Worm (Caenorhabditis elegans) whole organism, L1 larva: ENCODE data around the gene sek-6.

Experiments
- C04F5.9 ChIP-seq: sonication (generic microtip); optimal IDR thresholded peaks from 2 replicates; lab custom pipeline; 2016; ENCODE audit warnings: missing genetic modification characterization, missing compliant biosample characterization
- C34B4.2 ChIP-seq: sonication (generic microtip); optimal IDR thresholded peaks from 2 replicates; lab custom pipeline; 2017; ENCODE audit warnings: mild to moderate bottlenecking, missing genetic modification characterization, missing compliant biosample characterization
- alr-1 ChIP-seq: fragments of 200-800 bp; sonication (Bioruptor generic); optimal IDR thresholded peaks from 2 replicates; lab custom pipeline; 2018; ENCODE audit warnings: borderline replicate concordance, mild to moderate bottlenecking, missing genetic modification characterization, missing compliant biosample characterization
- aly-2 ChIP-seq: fragments of 150-350 bp; optimal IDR thresholded peaks from 2 replicates; lab custom pipeline; 2014; ENCODE audit warnings: missing biosample characterization, missing genetic modification characterization
- ama-1 ChIP-seq: fragments of 150-350 bp; optimal IDR thresholded peaks from 2 replicates; lab custom pipeline; 2014
- ceh-8 ChIP-seq: fragments of 200-800 bp; sonication (Bioruptor generic); optimal IDR thresholded peaks from 2 replicates; lab custom pipeline; 2018; ENCODE audit warnings: mild to moderate bottlenecking, missing genetic modification characterization, moderate library complexity, missing compliant biosample characterization
- ceh-90 ChIP-seq: sonication (generic microtip); optimal IDR thresholded peaks from 2 replicates; lab custom pipeline; 2016; ENCODE audit warnings: missing genetic modification characterization, missing compliant biosample characterization
- egl-13 ChIP-seq: sonication (generic microtip); optimal IDR thresholded peaks from 2 replicates; lab custom pipeline; 2016; ENCODE audit warnings: missing genotype, missing genetic modification reagents, missing genetic modification characterization, missing compliant biosample characterization
- egl-27 ChIP-seq, 2 experiments: fragments of 150-350 bp in 1 of 2; sonication (generic microtip); optimal IDR thresholded peaks; 3 replicates each; lab custom pipeline; 2017 to 2018; ENCODE audit warnings: missing biosample characterization in 2 of 2, missing genetic modification characterization in 2 of 2, missing genetic modification reagents in 2 of 2
- elt-2 ChIP-seq: sonication (generic microtip); optimal IDR thresholded peaks from 2 replicates; lab custom pipeline; 2016; ENCODE audit warnings: missing genetic modification characterization, mild to moderate bottlenecking, inconsistent platforms, missing compliant biosample characterization, missing genetic modification reagents
- elt-3 ChIP-seq, 6 experiments: fragments of 150-350 bp in 1 of 6; sonication (generic microtip); optimal IDR thresholded peaks; 2 replicates each; lab custom pipeline; 2017 to 2018; ENCODE audit warnings: missing biosample characterization in 6 of 6, missing genetic modification characterization in 6 of 6, inconsistent platforms in 1 of 6
- ets-5 ChIP-seq: fragments of 200-800 bp; sonication (Bioruptor generic); IDR thresholded peaks from 2 replicates; pipeline ENCODE4 v1.3.6; 2022; ENCODE audit warnings: missing genetic modification characterization, missing compliant biosample characterization
- fkh-10 ChIP-seq: sonication (generic microtip); optimal IDR thresholded peaks from 2 replicates; lab custom pipeline; 2017; ENCODE audit warnings: missing biosample characterization, missing genetic modification reagents, missing genetic modification characterization
- fos-1 ChIP-seq: fragments of 150-350 bp; optimal IDR thresholded peaks from 2 replicates; lab custom pipeline; 2014; ENCODE audit warnings: missing biosample characterization, missing genetic modification characterization
- grh-1 ChIP-seq: fragments of 200-800 bp; sonication (Bioruptor generic); IDR thresholded peaks from 2 replicates; pipeline ENCODE4 v1.3.6; 2022; ENCODE audit warnings: missing genetic modification reagents, missing genetic modification characterization, missing compliant biosample characterization
- hlh-17 ChIP-seq: fragments of 200-800 bp; sonication (Bioruptor generic); optimal IDR thresholded peaks from 2 replicates; lab custom pipeline; 2018; ENCODE audit warnings: missing genetic modification characterization, mild to moderate bottlenecking, missing compliant biosample characterization, moderate library complexity, borderline replicate concordance
- isw-1 ChIP-seq: fragments of 200-800 bp; sonication (Bioruptor generic); IDR thresholded peaks from 2 replicates; pipeline ENCODE4 v1.3.6; 2022; ENCODE audit warnings: missing genetic modification characterization, missing compliant biosample characterization
- jun-1 ChIP-seq: fragments of 150-350 bp; optimal IDR thresholded peaks from 2 replicates; lab custom pipeline; 2014; ENCODE audit warnings: missing biosample characterization, missing genetic modification reagents, missing genetic modification characterization
- lin-14 ChIP-seq: fragments of 200-800 bp; sonication (Bioruptor generic); optimal IDR thresholded peaks from 2 replicates; lab custom pipeline; 2018; ENCODE audit warnings: mild to moderate bottlenecking, missing genetic modification characterization, moderate library complexity, missing compliant biosample characterization
- lir-3 ChIP-seq: sonication (generic microtip); optimal IDR thresholded peaks from 2 replicates; lab custom pipeline; 2016; ENCODE audit warnings: mild to moderate bottlenecking, missing genetic modification characterization, moderate library complexity, missing compliant biosample characterization; ENCODE audit not compliant: poor library complexity
- mab-9 ChIP-seq: fragments of 200-800 bp; sonication (Bioruptor generic); IDR thresholded peaks from 2 replicates; pipeline ENCODE4 v1.3.6; 2022; ENCODE audit warnings: missing genetic modification reagents, missing genetic modification characterization, missing compliant biosample characterization
- mdl-1 ChIP-seq, 2 experiments: fragments of 150-350 bp; optimal IDR thresholded peaks; 2 replicates each; lab custom pipeline; 2014 to 2017; ENCODE audit warnings: missing biosample characterization in 2 of 2, missing genetic modification characterization in 2 of 2, inconsistent platforms in 1 of 2
- mep-1 ChIP-seq: fragments of 150-350 bp; optimal IDR thresholded peaks from 2 replicates; lab custom pipeline; 2014; ENCODE audit warnings: missing biosample characterization, missing genetic modification characterization
- nhr-19 ChIP-seq: fragments of 200-800 bp; sonication (Bioruptor generic); conservative IDR thresholded peaks from 2 replicates; pipeline ENCODE4 v1.3.6; 2022; ENCODE audit warnings: missing genetic modification characterization, missing compliant biosample characterization
- nhr-20 ChIP-seq: sonication (generic microtip); optimal IDR thresholded peaks from 2 replicates; lab custom pipeline; 2016; ENCODE audit warnings: mild to moderate bottlenecking, missing genetic modification characterization, missing compliant biosample characterization
- nhr-237 ChIP-seq: fragments of 150-350 bp; optimal IDR thresholded peaks from 2 replicates; lab custom pipeline; 2014; ENCODE audit warnings: missing biosample characterization, missing genetic modification characterization
- nhr-28 ChIP-seq: fragments of 150-350 bp; optimal IDR thresholded peaks from 2 replicates; lab custom pipeline; 2014; ENCODE audit warnings: missing biosample characterization, missing genetic modification characterization
- nhr-47 ChIP-seq: sonication (generic microtip); optimal IDR thresholded peaks from 2 replicates; lab custom pipeline; 2016; ENCODE audit warnings: mild to moderate bottlenecking, missing genetic modification characterization, moderate library complexity, missing compliant biosample characterization
- nhr-71 ChIP-seq: sonication (generic microtip); optimal IDR thresholded peaks from 2 replicates; lab custom pipeline; 2016; ENCODE audit warnings: mild to moderate bottlenecking, missing genetic modification characterization, moderate library complexity, missing compliant biosample characterization
- nhr-84 ChIP-seq: sonication (generic microtip); optimal IDR thresholded peaks from 2 replicates; lab custom pipeline; 2017; ENCODE audit warnings: missing biosample characterization, missing genetic modification characterization
- nhr-85 ChIP-seq: sonication (generic microtip); peaks from one replicate; lab custom pipeline; 2016; ENCODE audit warnings: missing genetic modification characterization, inconsistent platforms, missing compliant biosample characterization
- nhr-90 ChIP-seq: sonication (generic microtip); optimal IDR thresholded peaks from 2 replicates; lab custom pipeline; 2016; ENCODE audit warnings: mild to moderate bottlenecking, missing genetic modification characterization, missing compliant biosample characterization; ENCODE audit not compliant: poor library complexity
- pax-3 ChIP-seq: fragments of 200-800 bp; sonication (Bioruptor generic); optimal IDR thresholded peaks from 2 replicates; lab custom pipeline; 2018; ENCODE audit warnings: mild to moderate bottlenecking, missing genetic modification characterization, moderate library complexity, missing compliant biosample characterization
- pqm-1 ChIP-seq: sonication (generic microtip); optimal IDR thresholded peaks from 3 replicates; lab custom pipeline; 2017; ENCODE audit warnings: missing biosample characterization, missing genetic modification characterization
- rnt-1 ChIP-seq: sonication (generic microtip); optimal IDR thresholded peaks from 2 replicates; lab custom pipeline; 2016; ENCODE audit warnings: mild to moderate bottlenecking, missing genetic modification characterization, moderate library complexity, missing compliant biosample characterization
- snpc-4 ChIP-seq: fragments of 150-350 bp; optimal IDR thresholded peaks from 2 replicates; lab custom pipeline; 2014; ENCODE audit warnings: missing biosample characterization, missing genetic modification characterization
- snu-23 ChIP-seq: sonication (generic microtip); optimal IDR thresholded peaks from 2 replicates; lab custom pipeline; 2016; ENCODE audit warnings: missing genetic modification characterization, missing compliant biosample characterization
- sox-4 ChIP-seq: sonication (generic microtip); optimal IDR thresholded peaks from 2 replicates; lab custom pipeline; 2016; ENCODE audit warnings: missing genetic modification characterization, missing compliant biosample characterization
- sptf-1 ChIP-seq: fragments of 150-350 bp; optimal IDR thresholded peaks from 2 replicates; lab custom pipeline; 2014; ENCODE audit warnings: missing biosample characterization, missing genetic modification characterization
- sup-37 ChIP-seq: fragments of 200-800 bp; sonication (Bioruptor generic); optimal IDR thresholded peaks from 2 replicates; lab custom pipeline; 2018; ENCODE audit warnings: mild to moderate bottlenecking, missing genetic modification characterization, missing compliant biosample characterization
- tbx-2 ChIP-seq: sonication (generic microtip); optimal IDR thresholded peaks from 2 replicates; lab custom pipeline; 2016; ENCODE audit warnings: missing genetic modification characterization, missing compliant biosample characterization
- tlp-1 ChIP-seq: fragments of 150-350 bp; optimal IDR thresholded peaks from 2 replicates; lab custom pipeline; 2014; ENCODE audit warnings: missing biosample characterization, missing genetic modification characterization
- unc-130 ChIP-seq: fragments of 150-350 bp; optimal IDR thresholded peaks from 2 replicates; lab custom pipeline; 2017; ENCODE audit warnings: missing biosample characterization, missing genetic modification characterization, inconsistent platforms
- unc-62 ChIP-seq: fragments of 150-350 bp; optimal IDR thresholded peaks from 2 replicates; lab custom pipeline; 2014; ENCODE audit warnings: missing biosample characterization, missing genetic modification reagents, missing genetic modification characterization
- unc-86 ChIP-seq: sonication (generic microtip); optimal IDR thresholded peaks from 2 replicates; lab custom pipeline; 2016; ENCODE audit warnings: missing genetic modification characterization, missing compliant biosample characterization
- unc-98 ChIP-seq: fragments of 200-800 bp; sonication (Bioruptor generic); IDR thresholded peaks from 2 replicates; pipeline ENCODE4 v1.3.6; 2022; ENCODE audit warnings: missing genetic modification characterization, missing compliant biosample characterization
- vab-15 ChIP-seq: sonication (generic microtip); optimal IDR thresholded peaks from 2 replicates; lab custom pipeline; 2017; ENCODE audit warnings: missing genotype, mild to moderate bottlenecking, missing genetic modification characterization, missing compliant biosample characterization
- xbp-1 ChIP-seq: sonication (generic microtip); optimal IDR thresholded peaks from 2 replicates; lab custom pipeline; 2016; ENCODE audit warnings: missing genetic modification characterization, missing compliant biosample characterization
- zip-4 ChIP-seq: fragments of 200-800 bp; sonication (Bioruptor generic); optimal IDR thresholded peaks from 2 replicates; lab custom pipeline; 2018; ENCODE audit warnings: mild to moderate bottlenecking, missing genetic modification characterization, moderate library complexity, missing compliant biosample characterization
- ztf-11 ChIP-seq, 2 experiments: sonication (generic microtip); optimal IDR thresholded peaks; 2 replicates each; lab custom pipeline; 2016 to 2017; ENCODE audit warnings: missing genetic modification characterization in 2 of 2, missing biosample characterization in 1 of 2, missing compliant biosample characterization in 1 of 2
- ztf-4 ChIP-seq: fragments of 150-350 bp; optimal IDR thresholded peaks from 2 replicates; lab custom pipeline; 2014; ENCODE audit warnings: missing biosample characterization, missing genetic modification characterization

Gene sek-6

DNA sequence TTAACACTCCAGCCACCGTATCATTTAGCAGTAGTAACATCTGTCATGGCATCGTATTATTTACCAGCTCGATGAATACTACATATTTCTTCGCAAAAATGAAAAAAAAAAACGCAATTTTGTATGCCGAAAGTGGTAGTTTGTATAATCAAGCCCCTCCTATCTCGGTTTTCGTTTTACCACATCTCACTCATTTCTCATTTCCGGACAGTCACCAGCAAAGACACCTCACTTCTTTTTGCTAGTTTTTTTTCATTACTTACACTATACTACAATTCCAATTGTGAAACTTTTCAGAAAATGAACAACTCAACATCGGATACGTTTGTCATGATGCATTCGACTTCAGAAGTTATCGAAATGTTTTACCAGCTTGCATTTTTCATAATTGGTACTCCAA, 18.2 kb downstream of the sek-6 start, which contains the start of gene gnrr-3:
Gene gnrr-3, plus strand, starts transcription at position 301 of the 400 bp plus-strand sequence.
- TF ChIP-seq nhr-47 (tag; lab: Kevin White, UChicago) (no peak), elt-2 (tag; lab: Kevin White, UChicago) (no peak), nhr-237 (tag; lab: Kevin White, UChicago) (no peak), fkh-10 (GFP tag; lab: Kevin White, UChicago) (no peak), ztf-4 (tag; lab: Kevin White, UChicago) (no peak), aly-2 (tag; lab: Kevin White, UChicago) (no peak), fos-1 (tag; lab: Kevin White, UChicago) (no peak), isw-1 (GFP tag; lab: Robert Waterston, UW) (no peak), snpc-4 (tag; lab: Kevin White, UChicago) (no peak), alr-1 (tag; lab: Kevin White, UChicago) (no peak), egl-27 (tag; optimal IDR thresholded peaks at IDR 0.05; lab: Kevin White, UChicago) (no peak), nhr-19 (GFP tag; lab: Robert Waterston, UW) (no peak)

- TF ChIP-seq nhr-20 (tag; lab: Kevin White, UChicago), result peak; percentile 88
- TF ChIP-seq sox-4 (tag; lab: Kevin White, UChicago), result no peak
- TF ChIP-seq nhr-28 (tag; lab: Kevin White, UChicago), result no peak
- TF ChIP-seq nhr-71, result peak; percentile 77
- peak; percentile 32 for TF ChIP-seq lir-3 (tag; lab: Kevin White, UChicago)
- TF ChIP-seq ztf-4 (tag; lab: Kevin White, UChicago), result peak; percentile 12
- TF ChIP-seq unc-98 (GFP tag; lab: Robert Waterston, UW), result no peak
- TF ChIP-seq egl-13 (tag; lab: Kevin White, UChicago), result no peak
- TF ChIP-seq ceh-90 (tag; lab: Kevin White, UChicago), result no peak
- no peak for TF ChIP-seq vab-15 (tag; lab: Kevin White, UChicago)
- no peak for TF ChIP-seq tlp-1 (tag; lab: Kevin White, UChicago)
- TF ChIP-seq nhr-90, result peak; percentile 78
- TF ChIP-seq unc-62 (GFP tag; lab: Kevin White, UChicago), result no peak
- TF ChIP-seq ama-1 (lab: Kevin White, UChicago), result no peak
- TF ChIP-seq nhr-85 (tag; lab: Kevin White, UChicago), result peak; percentile 91
- peak; percentile 17 for TF ChIP-seq mep-1
- no peak for TF ChIP-seq jun-1 (tag; lab: Kevin White, UChicago)
- TF ChIP-seq unc-130 (tag; lab: Kevin White, UChicago), result no peak
- TF ChIP-seq lin-14 (GFP tag; lab: Kevin White, UChicago), result peak; percentile 50
- peak; percentile 54 for TF ChIP-seq snu-23 (GFP tag; lab: Kevin White, UChicago)
- no peak for TF ChIP-seq sup-37
- no peak for TF ChIP-seq ceh-8 (GFP tag; lab: Kevin White, UChicago)
- TF ChIP-seq nhr-84, result no peak
- no peak for TF ChIP-seq mab-9
- TF ChIP-seq ztf-11 (tag; optimal IDR thresholded peaks at IDR 0.05; lab: Kevin White, UChicago), result no peak
- peak; percentile 58 for TF ChIP-seq tbx-2
- no peak for TF ChIP-seq sptf-1 (tag; lab: Kevin White, UChicago)
- TF ChIP-seq elt-3 (tag; optimal IDR thresholded peaks at IDR 0.05; lab: Kevin White, UChicago), result peak in 4 of 6 experiments; percentile 4 to 87 (median 43)
- no peak for TF ChIP-seq C34B4.2 (tag; lab: Kevin White, UChicago)
- no peak for TF ChIP-seq rnt-1
- no peak for TF ChIP-seq zip-4 (GFP tag; lab: Kevin White, UChicago)
- TF ChIP-seq nhr-19 (GFP tag; lab: Robert Waterston, UW), result peak; percentile 64
- no peak for TF ChIP-seq pqm-1 (tag; lab: Kevin White, UChicago)
- no peak for TF ChIP-seq xbp-1 (tag; lab: Kevin White, UChicago)
- no peak for TF ChIP-seq C04F5.9 (tag; lab: Kevin White, UChicago)
- peak in 1 of 2 experiments; percentile 70 for TF ChIP-seq mdl-1 (tag; optimal IDR thresholded peaks at IDR 0.05; lab: Kevin White, UChicago)
- no peak for TF ChIP-seq pax-3 (tag; lab: Kevin White, UChicago)
- no peak for TF ChIP-seq hlh-17 (GFP tag; lab: Kevin White, UChicago)
- TF ChIP-seq ets-5 (GFP tag; lab: Robert Waterston, UW), result no peak
- no peak for TF ChIP-seq unc-86
- TF ChIP-seq snpc-4 (tag; lab: Kevin White, UChicago), result no peak
- TF ChIP-seq grh-1, result peak; percentile 92
Measured at ce11 chrX:10051625-10052024, 20.7 kb downstream of the sek-6 start.
